Fruit fly (Drosophila melanogaster): Measurements from ENCODE around the gene CG33325.

dm6 chr3R:8725179-8725578 lies 45.3 kb upstream of the CG33325 start, which contains the start of gene ouib:
- TF ChIP-seq CG8159 (tag; optimal IDR thresholded peaks at IDR 0.05) (no peak), EcR (GFP tag; optimal IDR thresholded peaks at IDR 0.05) (no peak), CG10348 (GFP tag; IDR thresholded peaks at IDR 0.05) (no peak), CG32121 (GFP tag; IDR thresholded peaks at IDR 0.05) (no peak), fd96Ca (GFP tag; IDR thresholded peaks at IDR 0.05) (no peak), CG13204 (GFP tag; optimal IDR thresholded peaks at IDR 0.05) (no peak), CG14655 (GFP tag; optimal IDR thresholded peaks at IDR 0.05) (no peak), CG4496 (GFP tag; IDR thresholded peaks at IDR 0.05) (no peak), CG9948 (tag; optimal IDR thresholded peaks at IDR 0.05) (no peak), CG8301 (tag; optimal IDR thresholded peaks at IDR 0.05) (no peak), D1 (tag; optimal IDR thresholded peaks at IDR 0.05) (no peak)

Measured in whole organism, pupa.